Worm (Caenorhabditis elegans): Measurements from ENCODE around the gene lact-4.

Gene lact-4

DNA sequence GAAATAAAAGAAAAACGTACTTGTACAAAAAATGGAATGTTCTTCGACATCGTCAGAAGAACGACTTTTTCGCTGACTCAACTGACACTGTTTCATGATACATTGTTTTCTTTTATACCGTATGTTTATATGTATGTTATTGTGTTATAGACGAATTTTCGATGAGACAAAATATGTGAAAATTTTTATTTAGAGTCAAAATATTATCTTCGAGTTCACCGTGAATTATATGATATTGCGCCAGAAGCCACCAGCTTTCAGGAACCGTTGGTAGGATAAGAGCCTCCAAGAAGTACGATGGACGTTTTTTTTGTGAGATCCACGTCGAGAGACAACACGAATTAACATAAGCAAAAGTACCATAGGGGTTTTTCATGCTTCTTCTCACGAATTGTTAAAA, 24.2 kb downstream of the lact-4 start, which contains the start of gene F22B5.6 (continued):
- TF ChIP-seq athp-1 (tag; optimal IDR thresholded peaks at IDR 0.05) (no peak), egl-44 (GFP tag; IDR thresholded peaks at IDR 0.05) (no peak), mxl-1 (tag; optimal IDR thresholded peaks at IDR 0.05) (no peak), ama-1 (optimal IDR thresholded peaks at IDR 0.05) (no peak), ama-1 (GFP tag; optimal IDR thresholded peaks at IDR 0.05) (no peak), madf-3 (GFP tag; IDR thresholded peaks at IDR 0.05) (no peak)

DNA sequence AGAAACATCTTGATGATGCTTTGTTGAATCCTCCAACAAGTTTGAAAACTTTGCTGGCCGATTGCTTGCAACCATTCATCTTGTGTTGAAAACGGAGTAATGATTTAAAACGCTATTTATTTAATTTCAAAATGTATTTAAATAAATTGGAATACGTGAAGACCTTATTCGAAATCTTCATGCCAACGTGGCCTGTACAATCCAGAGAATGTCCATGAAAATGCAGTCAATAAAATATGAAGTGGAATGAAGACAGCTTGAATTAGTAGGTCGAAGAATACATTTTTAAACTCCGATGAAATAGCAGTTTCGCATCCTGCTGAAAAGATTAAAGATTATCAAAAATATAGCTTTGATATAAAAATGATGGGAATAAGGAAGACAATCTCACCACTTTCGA, 25.8 kb downstream of the lact-4 start, which contains the start of gene F22B5.5:
Gene F22B5.5, minus strand, starts transcription at position 101 of the 400 bp plus-strand sequence.
- TF ChIP-seq lag-1 (GFP tag; IDR thresholded peaks at IDR 0.05) (no peak), ceh-91 (GFP tag; IDR thresholded peaks at IDR 0.05) (no peak), tbp1 (GFP tag; optimal IDR thresholded peaks at IDR 0.05) (no peak), ccch-3 (GFP tag; optimal IDR thresholded peaks at IDR 0.05) (no peak), mel-28 (tag; optimal IDR thresholded peaks at IDR 0.05; ENCODE audit: borderline replicate concordance) (no peak), ekl-4 (GFP tag; IDR thresholded peaks at IDR 0.05) (no peak), tbx-9 (tag; optimal IDR thresholded peaks at IDR 0.05; ENCODE audit: borderline replicate concordance) (no peak)

DNA sequence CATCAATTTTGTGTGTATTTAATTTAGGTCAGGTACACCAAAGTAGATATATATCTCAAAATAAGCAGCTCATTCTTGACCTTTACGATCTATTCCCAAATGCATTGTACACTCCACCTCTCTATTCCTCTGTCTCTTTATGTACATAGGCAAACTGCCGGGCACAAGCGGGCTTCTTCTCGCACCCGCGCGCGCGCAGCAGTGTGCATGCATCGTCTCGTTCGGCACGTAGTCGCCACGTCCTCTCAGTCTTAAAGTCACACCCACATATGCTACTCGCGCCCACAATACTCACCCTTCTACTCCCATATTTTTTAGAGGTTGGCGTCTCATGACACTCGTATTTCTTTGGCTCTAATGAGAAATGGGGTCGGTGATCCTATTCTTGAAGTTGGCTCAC, 28.9 kb downstream of the lact-4 start:
- TF ChIP-seq B0261.1 (tag; optimal IDR thresholded peaks at IDR 0.05) (no peak), F23B12.7 (tag; optimal IDR thresholded peaks at IDR 0.05; ENCODE audit: insufficient read depth) (no peak), dox-1 (GFP tag; IDR thresholded peaks at IDR 0.05) (no peak), ztf-25 (GFP tag; IDR thresholded peaks at IDR 0.05) (no peak), F10E7.11 (tag; optimal IDR thresholded peaks at IDR 0.05) (no peak), nhr-27 (tag; optimal IDR thresholded peaks at IDR 0.05) (no peak), nfya-2 (GFP tag; IDR thresholded peaks at IDR 0.05) (no peak), lin-54 (GFP tag; optimal IDR thresholded peaks at IDR 0.05) (no peak), let-526 (GFP tag; IDR thresholded peaks at IDR 0.05) (no peak), Y53F4B.3 (GFP tag; IDR thresholded peaks at IDR 0.05) (no peak), lin-35 (GFP tag; optimal IDR thresholded peaks at IDR 0.05) (no peak), die-1 (tag; optimal IDR thresholded peaks at IDR 0.05) (no peak)

DNA sequence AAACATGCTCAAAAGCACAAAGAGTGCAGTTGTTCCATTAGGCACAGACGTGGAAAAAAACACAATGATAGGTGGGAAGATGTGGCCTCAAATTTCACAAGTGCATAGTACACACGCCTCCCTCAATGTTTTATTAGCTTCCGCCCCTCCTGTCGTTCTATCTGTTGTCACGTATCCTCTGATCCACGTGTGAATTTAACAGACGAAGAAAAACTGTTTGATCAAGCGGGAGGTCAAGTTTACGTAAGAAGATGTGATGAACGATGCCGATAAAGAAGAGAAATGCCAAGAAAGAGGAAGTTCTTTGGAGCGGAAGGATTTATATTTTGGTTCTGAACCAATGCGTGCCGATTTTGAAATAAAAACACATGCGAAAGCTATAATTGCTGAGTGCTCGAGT, 29.5 kb downstream of the lact-4 start:
- TF ChIP-seq hlh-12 (tag; optimal IDR thresholded peaks at IDR 0.05) (no peak), pbrm-1 (GFP tag; IDR thresholded peaks at IDR 0.05) (no peak), ceh-27 (GFP tag; optimal IDR thresholded peaks at IDR 0.05) (no peak), B0336.3 (GFP tag; IDR thresholded peaks at IDR 0.05) (no peak), ceh-40 (GFP tag; IDR thresholded peaks at IDR 0.05) (no peak), nhr-120 (GFP tag; IDR thresholded peaks at IDR 0.05) (no peak), lag-1 (GFP tag; IDR thresholded peaks at IDR 0.05) (no peak), lsy-27 (tag; optimal IDR thresholded peaks at IDR 0.05; ENCODE audit: borderline replicate concordance, insufficient read depth) (no peak), ztf-25 (GFP tag; IDR thresholded peaks at IDR 0.05) (no peak), cebp-1 (GFP tag; IDR thresholded peaks at IDR 0.05) (no peak), cebp-1 (tag; optimal IDR thresholded peaks at IDR 0.05) (no peak), madf-3 (GFP tag; IDR thresholded peaks at IDR 0.05) (no peak), unc-130 (GFP tag; optimal IDR thresholded peaks at IDR 0.05) (no peak), Y79H2A.3 (GFP tag; conservative IDR thresholded peaks at IDR 0.05) (no peak), athp-1 (tag; optimal IDR thresholded peaks at IDR 0.05) (no peak), ceh-100 (GFP tag; IDR thresholded peaks at IDR 0.05) (no peak)

Measured in whole organism, young adult.